Fruit fly (Drosophila melanogaster) whole organism, embryonic: ENCODE measurements around the gene dysf.

Experiments used
- Bdp1 ChIP-seq: fragments of 200-800 bp; sonication (Bioruptor generic); optimal IDR thresholded peaks from 3 replicates; lab custom pipeline; 2016; ENCODE audit warnings: missing biosample characterization, missing genetic modification characterization
- Bteb2 ChIP-seq: fragments of 200-800 bp; sonication (Bioruptor generic); optimal IDR thresholded peaks from 2 replicates; lab custom pipeline; 2016; ENCODE audit warnings: missing biosample characterization, missing genetic modification characterization
- CG12104 ChIP-seq: fragments of 200-800 bp; sonication (Bioruptor generic); optimal IDR thresholded peaks from 3 replicates; lab custom pipeline; 2016; ENCODE audit warnings: missing biosample characterization, missing genetic modification characterization
- CG12391 ChIP-seq: fragments of 200-800 bp; sonication (Bioruptor generic); optimal IDR thresholded peaks from 3 replicates; lab custom pipeline; 2018; ENCODE audit warnings: missing biosample characterization, mild to moderate bottlenecking, missing genetic modification characterization, moderate library complexity
- CG12659 ChIP-seq: fragments of 200-800 bp; sonication (Bioruptor generic); optimal IDR thresholded peaks from 3 replicates; lab custom pipeline; 2017; ENCODE audit warnings: mild to moderate bottlenecking, missing biosample characterization, missing genetic modification reagents, missing genetic modification characterization
- CG12942 ChIP-seq: fragments of 200-800 bp; sonication (Bioruptor generic); optimal IDR thresholded peaks from 3 replicates; lab custom pipeline; 2016; ENCODE audit warnings: missing biosample characterization, missing genetic modification characterization
- CG14710 ChIP-seq: fragments of 200-800 bp; sonication (Bioruptor generic); optimal IDR thresholded peaks from 3 replicates; lab custom pipeline; 2019; ENCODE audit warnings: missing biosample characterization, mild to moderate bottlenecking, missing genetic modification characterization, moderate library complexity
- CG14860 ChIP-seq: fragments of 200-800 bp; sonication (Bioruptor generic); IDR thresholded peaks from 3 replicates; pipeline ENCODE4 v1.3.6; 2022; ENCODE audit warnings: missing biosample characterization, missing genetic modification characterization; ENCODE audit not compliant: partially characterized antibody
- CG16779 ChIP-seq: fragments of 200-800 bp; sonication (Bioruptor generic); IDR thresholded peaks from 2 replicates; pipeline ENCODE4 v1.3.6; 2022; ENCODE audit warnings: missing biosample characterization, missing genetic modification characterization
- CG17568 ChIP-seq: fragments of 200-800 bp; sonication (Bioruptor generic); optimal IDR thresholded peaks from 2 replicates; lab custom pipeline; 2018; ENCODE audit warnings: missing biosample characterization, mild to moderate bottlenecking, missing genetic modification characterization, moderate library complexity
- CG17912 ChIP-seq: fragments of 200-800 bp; sonication (Bioruptor generic); optimal IDR thresholded peaks from 2 replicates; lab custom pipeline; 2018; ENCODE audit warnings: missing biosample characterization, mild to moderate bottlenecking, missing genetic modification characterization
- CG18476 ChIP-seq: fragments of 200-800 bp; sonication (Bioruptor generic); optimal IDR thresholded peaks from 2 replicates; lab custom pipeline; 2016; ENCODE audit warnings: missing biosample characterization, mild to moderate bottlenecking, missing genetic modification characterization
- CG30403 ChIP-seq: fragments of 200-800 bp; sonication (Bioruptor generic); optimal IDR thresholded peaks from 3 replicates; lab custom pipeline; 2016; ENCODE audit warnings: missing biosample characterization, missing genetic modification characterization
- CG32532 ChIP-seq: fragments of 200-800 bp; sonication (Bioruptor generic); IDR thresholded peaks from 2 replicates; pipeline ENCODE4 v1.3.6; 2022; ENCODE audit warnings: missing biosample characterization, missing genetic modification characterization
- CG3847 ChIP-seq: fragments of 200-800 bp; sonication (Bioruptor generic); IDR thresholded peaks from 2 replicates; pipeline ENCODE4 v1.3.6; 2022; ENCODE audit warnings: missing biosample characterization, missing genetic modification characterization
- CG4404 ChIP-seq: fragments of 200-800 bp; sonication (Bioruptor generic); IDR thresholded peaks from 2 replicates; pipeline ENCODE4 v1.3.6; 2022; ENCODE audit warnings: missing biosample characterization, missing genetic modification characterization
- CG4424 ChIP-seq: fragments of 200-800 bp; sonication (Bioruptor generic); optimal IDR thresholded peaks from 3 replicates; lab custom pipeline; 2016; ENCODE audit warnings: missing biosample characterization, missing genetic modification characterization
- CG4820 ChIP-seq: fragments of 200-800 bp; sonication (Bioruptor generic); optimal IDR thresholded peaks from 3 replicates; lab custom pipeline; 2016; ENCODE audit warnings: missing biosample characterization, missing genetic modification characterization
- CG4854 ChIP-seq: fragments of 200-800 bp; sonication (Bioruptor generic); optimal IDR thresholded peaks from 2 replicates; lab custom pipeline; 2016; ENCODE audit warnings: missing biosample characterization, missing genetic modification characterization, inconsistent platforms
- CG6689 ChIP-seq: fragments of 200-800 bp; sonication (Bioruptor generic); IDR thresholded peaks from 2 replicates; pipeline ENCODE4 v1.3.6; 2022; ENCODE audit warnings: missing biosample characterization, missing genetic modification characterization
- CG9932 ChIP-seq: fragments of 200-800 bp; sonication (Bioruptor generic); IDR thresholded peaks from 2 replicates; pipeline ENCODE4 v1.3.6; 2022; ENCODE audit warnings: missing biosample characterization, missing genetic modification characterization
- Dbx ChIP-seq: fragments of 200-800 bp; sonication (Bioruptor generic); IDR thresholded peaks from 3 replicates; pipeline ENCODE4 v1.3.6; 2022; ENCODE audit warnings: missing biosample characterization, missing genetic modification characterization
- Deaf1 ChIP-seq: fragments of 200-800 bp; optimal IDR thresholded peaks from 3 replicates; lab custom pipeline; 2019; ENCODE audit warnings: missing biosample characterization, mild to moderate bottlenecking, missing genetic modification characterization, moderate library complexity
- Dp ChIP-seq: fragments of 200-800 bp; sonication (Bioruptor generic); optimal IDR thresholded peaks from 2 replicates; lab custom pipeline; 2018; ENCODE audit warnings: missing biosample characterization, mild to moderate bottlenecking, missing genetic modification characterization, moderate library complexity
- ERR ChIP-seq: fragments of 200-800 bp; sonication (Bioruptor generic); optimal IDR thresholded peaks from 2 replicates; lab custom pipeline; 2016; ENCODE audit warnings: missing biosample characterization, missing genetic modification characterization
- H15 ChIP-seq: fragments of 200-800 bp; sonication (Bioruptor generic); IDR thresholded peaks from 3 replicates; pipeline ENCODE4 v1.3.6; 2022; ENCODE audit warnings: missing biosample characterization, missing genetic modification characterization
- H2.0 ChIP-seq: fragments of 200-800 bp; sonication (Bioruptor generic); IDR thresholded peaks from 2 replicates; pipeline ENCODE4 v1.3.6; 2022; ENCODE audit warnings: missing biosample characterization, missing genetic modification characterization
- Hmr ChIP-seq: fragments of 200-800 bp; sonication (Bioruptor generic); optimal IDR thresholded peaks from 3 replicates; lab custom pipeline; 2017; ENCODE audit warnings: mild to moderate bottlenecking, missing biosample characterization, missing genetic modification reagents, missing genetic modification characterization
- Hmx ChIP-seq: fragments of 200-800 bp; sonication (Bioruptor generic); optimal IDR thresholded peaks from 2 replicates; lab custom pipeline; 2016; ENCODE audit warnings: missing biosample characterization, missing genetic modification characterization
- Hr51 ChIP-seq, 2 experiments: fragments of 200-800 bp; sonication (Bioruptor generic); optimal IDR thresholded peaks; 2 replicates in 1 of 2; 3 replicates in 1 of 2; lab custom pipeline; 2016 to 2018; ENCODE audit warnings: missing biosample characterization in 2 of 2, missing genetic modification characterization in 2 of 2, mild to moderate bottlenecking in 1 of 2, moderate library complexity in 1 of 2
- Jarid2 ChIP-seq: fragments of 200-800 bp; sonication (Bioruptor generic); optimal IDR thresholded peaks from 3 replicates; lab custom pipeline; 2017; ENCODE audit warnings: mild to moderate bottlenecking, missing biosample characterization, missing genetic modification reagents, missing genetic modification characterization
- MESR4 ChIP-seq: fragments of 200-800 bp; sonication (Bioruptor generic); optimal IDR thresholded peaks from 2 replicates; lab custom pipeline; 2018; ENCODE audit warnings: missing biosample characterization, mild to moderate bottlenecking, missing genetic modification characterization, moderate library complexity
- Meics ChIP-seq: fragments of 200-800 bp; sonication (Bioruptor generic); optimal IDR thresholded peaks from 2 replicates; lab custom pipeline; 2017; ENCODE audit warnings: missing biosample characterization, mild to moderate bottlenecking, missing genetic modification characterization
- NK7.1 ChIP-seq: fragments of 200-800 bp; sonication (Bioruptor generic); optimal IDR thresholded peaks from 3 replicates; lab custom pipeline; 2016; ENCODE audit warnings: missing biosample characterization, missing genetic modification characterization
- Optix ChIP-seq: fragments of 200-800 bp; sonication (Bioruptor generic); IDR thresholded peaks from 3 replicates; pipeline ENCODE4 v1.3.6; 2022; ENCODE audit warnings: missing biosample characterization, missing genetic modification characterization
- Xrp1 ChIP-seq: fragments of 200-800 bp; sonication (Bioruptor generic); IDR thresholded peaks from 2 replicates; pipeline ENCODE4 v1.3.6; 2022; ENCODE audit warnings: missing biosample characterization, missing genetic modification characterization
- al ChIP-seq: fragments of 200-800 bp; sonication (Bioruptor generic); IDR thresholded peaks from 2 replicates; pipeline ENCODE4 v1.3.6; 2022; ENCODE audit warnings: missing biosample characterization, missing genetic modification characterization
- chm ChIP-seq: fragments of 200-800 bp; sonication (Bioruptor generic); IDR thresholded peaks from 2 replicates; pipeline ENCODE4 v1.3.6; 2022; ENCODE audit warnings: missing biosample characterization, missing genetic modification characterization
- crol ChIP-seq: fragments of 200-800 bp; sonication (Bioruptor generic); IDR thresholded peaks from 2 replicates; pipeline ENCODE4 v1.3.6; 2022; ENCODE audit warnings: missing biosample characterization, missing genetic modification characterization
- en ChIP-seq: fragments of 200-800 bp; sonication (Bioruptor generic); optimal IDR thresholded peaks from 2 replicates; lab custom pipeline; 2016; ENCODE audit warnings: missing biosample characterization, missing genetic modification characterization
- fu2 ChIP-seq: fragments of 200-800 bp; sonication (Bioruptor generic); optimal IDR thresholded peaks from 2 replicates; lab custom pipeline; 2016; ENCODE audit warnings: missing biosample characterization, missing genetic modification characterization
- gce ChIP-seq: fragments of 200-800 bp; sonication (Bioruptor generic); IDR thresholded peaks from 3 replicates; pipeline ENCODE4 v1.3.6; 2022; ENCODE audit warnings: missing biosample characterization, missing genetic modification characterization
- insv ChIP-seq, 2 experiments: fragments of 200-800 bp; sonication (Bioruptor generic); optimal IDR thresholded peaks; 3 replicates each; lab custom pipeline; 2016 to 2018; ENCODE audit warnings: missing biosample characterization in 2 of 2, missing genetic modification characterization in 2 of 2
- kay ChIP-seq: fragments of 200-800 bp; sonication (Bioruptor generic); optimal IDR thresholded peaks from 2 replicates; lab custom pipeline; 2016; ENCODE audit warnings: missing biosample characterization, missing genetic modification characterization
- lov ChIP-seq, 2 experiments: fragments of 200-800 bp in 1 of 2; fragments of >200 bp in 1 of 2; sonication (Bioruptor generic) in 1 of 2; IDR thresholded peaks in 1 of 2; optimal IDR thresholded peaks in 1 of 2; 2 replicates in 1 of 2; 3 replicates in 1 of 2; pipeline versions ENCODE4 v1.3.6 to Lab custom; 2017 to 2022; ENCODE audit warnings: missing biosample characterization in 1 of 2, missing genetic modification characterization in 1 of 2
- nerfin-1 ChIP-seq: fragments of 200-800 bp; sonication (Bioruptor generic); optimal IDR thresholded peaks from 3 replicates; lab custom pipeline; 2019; ENCODE audit warnings: missing biosample characterization, mild to moderate bottlenecking, missing genetic modification characterization, moderate library complexity
- scrt ChIP-seq: fragments of 200-800 bp; sonication (Bioruptor generic); optimal IDR thresholded peaks from 2 replicates; lab custom pipeline; 2018; ENCODE audit warnings: missing biosample characterization, mild to moderate bottlenecking, missing genetic modification characterization, moderate library complexity
- slbo ChIP-seq: fragments of 200-800 bp; sonication (Bioruptor generic); IDR thresholded peaks from 2 replicates; pipeline ENCODE4 v1.3.6; 2022; ENCODE audit warnings: missing biosample characterization, missing genetic modification characterization
- usp ChIP-seq: fragments of >200 bp; optimal IDR thresholded peaks from 2 replicates; lab custom pipeline; 2017; ENCODE audit warnings: missing biosample characterization, missing genetic modification characterization
- zen ChIP-seq: fragments of 200-800 bp; sonication (Bioruptor generic); optimal IDR thresholded peaks from 3 replicates; lab custom pipeline; 2018; ENCODE audit warnings: missing biosample characterization, mild to moderate bottlenecking, missing genetic modification characterization, moderate library complexity

The dysf gene

DNA sequence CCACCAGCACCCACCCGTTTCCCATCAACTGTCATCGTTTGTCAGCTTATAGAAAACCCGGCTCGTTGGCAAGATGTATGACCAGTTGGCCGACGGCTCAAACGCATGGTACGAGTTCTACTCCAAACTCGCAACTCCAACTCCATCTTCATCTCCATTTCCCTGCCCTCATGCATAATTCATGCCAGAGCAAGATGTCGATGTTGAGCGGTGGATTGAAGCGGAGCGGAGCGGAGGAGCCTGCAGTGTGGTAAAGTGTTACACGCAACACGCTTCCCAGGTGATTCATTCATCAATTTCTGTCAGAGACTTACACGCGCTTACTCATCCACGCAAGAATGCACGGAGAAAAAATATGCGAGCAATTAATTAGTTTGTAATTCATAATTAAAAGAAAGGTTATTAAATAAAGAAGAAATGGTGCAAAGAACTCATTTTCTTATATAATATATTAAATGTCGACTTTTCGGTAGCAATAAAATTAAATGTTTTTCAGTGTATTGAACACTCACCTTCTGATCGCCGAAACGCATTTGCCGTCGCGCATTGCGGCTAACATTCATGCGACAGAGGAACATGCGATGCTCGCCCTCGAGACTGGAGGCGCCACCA lies 17.0 kb downstream of the dysf start (continued):
- TF ChIP-seq Bteb2 (GFP tag; lab: Kevin White, UChicago) (no peak), zen (tag; lab: Kevin White, UChicago) (peak; percentile 37), NK7.1 (no peak), Deaf1 (tag; lab: Kevin White, UChicago) (no peak), en (no peak), CG4820 (GFP tag; lab: Kevin White, UChicago) (peak; percentile 52), CG4424 (peak; percentile 58), CG16779 (no peak), CG32532 (no peak), gce (GFP tag; lab: Robert Waterston, UW) (peak; percentile 78; the same call in 2 of the 3 replicates), Hr51 (GFP tag; optimal IDR thresholded peaks at IDR 0.05; lab: Kevin White, UChicago) (peak in 1 of 2 experiments; percentile 53), CG4404 (GFP tag; lab: Robert Waterston, UW) (no peak), Xrp1 (GFP tag; lab: Robert Waterston, UW) (peak; percentile 82), insv (GFP tag; optimal IDR thresholded peaks at IDR 0.05; lab: Kevin White, UChicago) (no peak), Bdp1 (GFP tag; lab: Kevin White, UChicago) (peak; percentile 2), fu2 (GFP tag; lab: Kevin White, UChicago) (no peak), nerfin-1 (tag; lab: Kevin White, UChicago) (no peak), kay (peak; percentile 53), CG12659 (GFP tag; lab: Kevin White, UChicago) (no peak), CG14860 (no peak), scrt (no peak), Hmr (GFP tag; lab: Kevin White, UChicago) (no peak), CG14710 (tag; lab: Kevin White, UChicago) (peak; percentile 70), CG12391 (tag; lab: Kevin White, UChicago) (peak; percentile 70), lov (optimal IDR thresholded peaks at IDR 0.05; lab: Kevin White, UChicago) (no peak), lov (GFP tag; IDR thresholded peaks at IDR 0.05; lab: Robert Waterston, UW) (no peak), slbo (peak; percentile 6; the same call in 1 of the 2 replicates), al (GFP tag; lab: Robert Waterston, UW) (no peak), CG4854 (no peak), CG17568 (GFP tag; lab: Kevin White, UChicago) (peak; percentile 30), Hmx (no peak), CG12942 (GFP tag; lab: Kevin White, UChicago) (peak; percentile 11), Optix (no peak), CG17912 (GFP tag; lab: Kevin White, UChicago) (no peak), CG30403 (GFP tag; lab: Kevin White, UChicago) (peak; percentile 50), CG3847 (GFP tag; lab: Robert Waterston, UW) (peak; percentile 22; the same call in 1 of the 2 replicates), usp (GFP tag; lab: Kevin White, UChicago) (no peak), Jarid2 (GFP tag; lab: Kevin White, UChicago) (no peak), ERR (no peak), CG18476 (GFP tag; lab: Kevin White, UChicago) (no peak), MESR4 (GFP tag; lab: Kevin White, UChicago) (no peak), H2.0 (GFP tag; lab: Robert Waterston, UW) (peak; percentile 50), Dbx (GFP tag; lab: Robert Waterston, UW) (no peak), CG12104 (GFP tag; lab: Kevin White, UChicago) (no peak), Meics (no peak), crol (GFP tag; lab: Robert Waterston, UW) (peak; percentile 33; the same call in 1 of the 2 replicates), chm (no peak), CG9932 (GFP tag; lab: Robert Waterston, UW) (no peak), Dp (GFP tag; lab: Kevin White, UChicago) (no peak), H15 (GFP tag; lab: Robert Waterston, UW) (peak; percentile 29; the same call in 1 of the 3 replicates), CG6689 (peak; percentile 46; the same call in 1 of the 2 replicates)
